Worm (Caenorhabditis elegans): ENCODE measurements around the gene H17B01.2.

H17B01.2 gene

DNA sequence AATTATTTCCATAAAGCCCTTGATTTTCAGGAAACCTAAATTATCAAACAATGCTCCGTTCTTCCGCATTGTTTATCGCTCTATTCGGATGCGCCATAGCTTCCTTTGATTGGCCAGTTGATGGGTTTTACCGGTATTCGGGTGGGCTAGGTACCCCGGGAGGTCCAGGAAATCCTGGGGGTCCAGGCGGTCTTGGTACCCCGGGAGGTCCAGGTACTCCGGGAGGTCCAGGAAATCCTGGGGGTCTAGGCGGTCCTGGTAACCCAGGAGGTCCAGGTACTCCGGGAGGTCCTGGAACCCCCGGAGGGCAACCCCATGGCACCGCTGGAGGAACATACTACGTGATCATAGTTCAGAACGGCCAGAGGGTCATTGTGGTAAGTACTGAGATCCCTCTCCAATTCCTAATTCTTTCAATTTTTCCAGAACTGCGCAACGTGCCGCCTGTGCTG is at the start of gene H17B01.2:
Gene H17B01.2 (plus strand): TSS at position 51 of the 452 bp plus-strand sequence.
- no peak for TF ChIP-seq ces-1 (GFP tag; optimal IDR thresholded peaks at IDR 0.05)
- no peak for TF ChIP-seq lin-13 (tag; optimal IDR thresholded peaks at IDR 0.05)
- no peak for TF ChIP-seq sptf-1 (tag; optimal IDR thresholded peaks at IDR 0.05)
- no peak for TF ChIP-seq mab-5 (tag; optimal IDR thresholded peaks at IDR 0.05)
- no peak for TF ChIP-seq nhr-76 (tag; optimal IDR thresholded peaks at IDR 0.05)
- TF ChIP-seq M03D4.4 (tag; optimal IDR thresholded peaks at IDR 0.05), result no peak

ce11 chrII:1420806-1421463 is 49.4 kb upstream of the H17B01.2 start:
- TF ChIP-seq blmp-1 (tag; optimal IDR thresholded peaks at IDR 0.05) (no peak), bed-3 (GFP tag; optimal IDR thresholded peaks at IDR 0.05) (no peak), cnd-1 (tag; optimal IDR thresholded peaks at IDR 0.05) (no peak)

- no peak for TF ChIP-seq bed-3 (GFP tag; optimal IDR thresholded peaks at IDR 0.05)
- TF ChIP-seq tbx-8 (GFP tag; optimal IDR thresholded peaks at IDR 0.05), result no peak
- TF ChIP-seq sem-2 (GFP tag; optimal IDR thresholded peaks at IDR 0.05), result no peak
- TF ChIP-seq mab-5 (tag; optimal IDR thresholded peaks at IDR 0.05), result no peak
- TF ChIP-seq lin-32 (GFP tag; optimal IDR thresholded peaks at IDR 0.05), result no peak
- no peak for TF ChIP-seq mep-1 (tag; optimal IDR thresholded peaks at IDR 0.05)
- TF ChIP-seq ceh-43 (GFP tag; optimal IDR thresholded peaks at IDR 0.05), result no peak
- TF ChIP-seq lsy-2 (tag; optimal IDR thresholded peaks at IDR 0.05), result no peak
- no peak for TF ChIP-seq nhr-12 (tag; optimal IDR thresholded peaks at IDR 0.05)
- TF ChIP-seq hlh-1 (tag; optimal IDR thresholded peaks at IDR 0.05), result no peak
- no peak for TF ChIP-seq snpc-4 (tag; optimal IDR thresholded peaks at IDR 0.05)
- TF ChIP-seq zip-8 (tag; optimal IDR thresholded peaks at IDR 0.05), result no peak
Observed at ce11 chrII:1423660-1424059, 46.7 kb upstream of the H17B01.2 start, which contains the start of gene Y51H7C.10. TSS of gene Y51H7C.10 (minus strand) at chrII:1423760.

DNA sequence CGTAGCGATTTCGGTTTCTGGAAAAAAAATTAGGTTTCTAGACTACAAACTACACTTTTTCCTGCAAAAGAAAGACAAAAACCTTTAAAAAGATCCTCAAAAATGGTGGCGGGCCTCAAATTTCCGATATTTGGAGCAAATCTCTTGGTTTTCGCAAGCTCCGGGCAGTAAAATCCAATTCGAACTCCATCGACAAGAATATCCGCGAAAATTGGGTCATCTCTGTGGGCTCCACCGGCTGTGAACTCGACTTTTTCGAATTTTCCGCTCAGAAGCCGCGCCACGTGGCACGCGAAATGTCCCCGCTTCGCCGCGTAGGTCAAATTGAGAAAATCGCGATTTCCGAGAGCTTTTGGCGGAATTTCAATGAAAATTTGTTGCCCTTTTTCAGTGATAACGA is 33.6 kb upstream of the H17B01.2 start:
- TF ChIP-seq ceh-43 (GFP tag; optimal IDR thresholded peaks at IDR 0.05), result no peak
- no peak for TF ChIP-seq nhr-12 (tag; optimal IDR thresholded peaks at IDR 0.05)
- TF ChIP-seq M03D4.4 (tag; optimal IDR thresholded peaks at IDR 0.05), result no peak
- no peak for TF ChIP-seq nhr-2 (tag; optimal IDR thresholded peaks at IDR 0.05)
- TF ChIP-seq lin-32 (GFP tag; optimal IDR thresholded peaks at IDR 0.05), result no peak
- TF ChIP-seq drap-1 (GFP tag; optimal IDR thresholded peaks at IDR 0.05), result no peak
- no peak for TF ChIP-seq lin-13 (tag; optimal IDR thresholded peaks at IDR 0.05)
- TF ChIP-seq nhr-28 (tag; optimal IDR thresholded peaks at IDR 0.05), result no peak
- TF ChIP-seq snpc-4 (tag; optimal IDR thresholded peaks at IDR 0.05), result no peak
- TF ChIP-seq nhr-76 (tag; optimal IDR thresholded peaks at IDR 0.05), result no peak
- TF ChIP-seq tbx-8 (GFP tag; optimal IDR thresholded peaks at IDR 0.05), result no peak
- no peak for TF ChIP-seq sptf-1 (tag; optimal IDR thresholded peaks at IDR 0.05)
- no peak for TF ChIP-seq ceh-39 (tag; optimal IDR thresholded peaks at IDR 0.05)
- TF ChIP-seq pha-4 (tag; optimal IDR thresholded peaks at IDR 0.05), result no peak
- no peak for TF ChIP-seq blmp-1 (tag; optimal IDR thresholded peaks at IDR 0.05)
- TF ChIP-seq flh-1 (GFP tag; optimal IDR thresholded peaks at IDR 0.05), result no peak
- TF ChIP-seq unc-39 (tag; optimal IDR thresholded peaks at IDR 0.05), result no peak

ce11 chrII:1437449-1438335 is 32.7 kb upstream of the H17B01.2 start, which contains the start of gene nol-6:
TSS of gene nol-6 (minus strand) at chrII:1437499.
- no peak for TF ChIP-seq ham-2 (GFP tag; optimal IDR thresholded peaks at IDR 0.05)
- TF ChIP-seq snpc-4 (tag; optimal IDR thresholded peaks at IDR 0.05), result no peak
- peak; percentile 9 for TF ChIP-seq mep-1 (tag; optimal IDR thresholded peaks at IDR 0.05)
- TF ChIP-seq lsy-2 (tag; optimal IDR thresholded peaks at IDR 0.05), result peak; percentile 8
- no peak for TF ChIP-seq mab-5 (tag; optimal IDR thresholded peaks at IDR 0.05)
- no peak for TF ChIP-seq ceh-39 (tag; optimal IDR thresholded peaks at IDR 0.05)
- no peak for TF ChIP-seq bed-3 (GFP tag; optimal IDR thresholded peaks at IDR 0.05)
- TF ChIP-seq ces-1 (GFP tag; optimal IDR thresholded peaks at IDR 0.05), result peak; percentile 40

DNA sequence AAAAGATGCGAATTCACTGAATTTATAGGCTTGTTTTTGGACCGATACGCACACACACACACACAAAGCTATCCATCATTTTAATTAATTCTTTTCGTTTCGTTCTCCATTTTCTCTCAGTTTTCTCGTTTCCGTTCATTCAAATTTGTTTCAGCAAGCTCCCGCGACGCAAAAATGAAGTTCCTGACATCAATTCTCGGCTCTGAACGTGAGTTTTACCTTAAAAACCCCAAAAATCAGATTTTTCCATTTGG is 32.1 kb upstream of the H17B01.2 start, which contains the start of gene Y51H7C.3:
Gene Y51H7C.3 (plus strand): TSS at position 155 of the 254 bp plus-strand sequence.
- TF ChIP-seq mab-5 (tag; optimal IDR thresholded peaks at IDR 0.05) (no peak), ham-2 (GFP tag; optimal IDR thresholded peaks at IDR 0.05) (no peak), ceh-83 (GFP tag; optimal IDR thresholded peaks at IDR 0.05) (no peak), elt-3 (tag; optimal IDR thresholded peaks at IDR 0.05) (no peak), unc-120 (tag; optimal IDR thresholded peaks at IDR 0.05; ENCODE audit: poor library complexity, severe bottlenecking) (no peak), tbx-8 (GFP tag; optimal IDR thresholded peaks at IDR 0.05) (no peak), unc-62 (GFP tag; optimal IDR thresholded peaks at IDR 0.05) (no peak), pha-4 (tag; optimal IDR thresholded peaks at IDR 0.05) (no peak)

Measured in whole organism, mixed stage, embryonic.